Worm (Caenorhabditis elegans) whole organism, young adult: ENCODE data around the gene rbm-39.

ENCODE experiments used
- B0035.1 ChIP-seq: sonication (generic microtip); optimal IDR thresholded peaks from 2 replicates; lab custom pipeline; 2016; ENCODE audit warnings: missing genetic modification characterization, mild to moderate bottlenecking, missing compliant biosample characterization, missing genotype, missing genetic modification reagents
- C06A6.2 ChIP-seq: fragments of 200-800 bp; sonication (Bioruptor generic); conservative IDR thresholded peaks from 2 replicates; pipeline ENCODE4 v1.3.6; 2022; ENCODE audit warnings: missing genetic modification characterization, missing compliant biosample characterization
- D2030.7 ChIP-seq: fragments of 200-800 bp; sonication (Bioruptor generic); IDR thresholded peaks from 2 replicates; pipeline ENCODE4 v1.3.6; 2022; ENCODE audit warnings: missing genetic modification reagents, missing genetic modification characterization, missing compliant biosample characterization
- F33H1.4 ChIP-seq: fragments of 200-800 bp; sonication (Bioruptor generic); IDR thresholded peaks from 2 replicates; pipeline ENCODE4 v1.3.6; 2022; ENCODE audit warnings: missing genetic modification reagents, missing genetic modification characterization, missing compliant biosample characterization
- F39B2.1 ChIP-seq: fragments of 200-800 bp; sonication (Bioruptor generic); IDR thresholded peaks from 2 replicates; pipeline ENCODE4 v1.3.6; 2022; ENCODE audit warnings: missing genetic modification reagents, missing genetic modification characterization, missing compliant biosample characterization
- F52B5.7 ChIP-seq: sonication (generic microtip); optimal IDR thresholded peaks from 2 replicates; lab custom pipeline; 2016; ENCODE audit warnings: mild to moderate bottlenecking, missing genetic modification characterization, missing compliant biosample characterization
- F55B11.4 ChIP-seq: sonication (generic microtip); optimal IDR thresholded peaks from 2 replicates; lab custom pipeline; 2016; ENCODE audit warnings: missing compliant biosample characterization, missing genetic modification characterization, borderline replicate concordance; ENCODE audit not compliant: insufficient read depth
- F57A8.1 ChIP-seq: fragments of 200-800 bp; sonication (Bioruptor generic); optimal IDR thresholded peaks from 2 replicates; lab custom pipeline; 2018; ENCODE audit warnings: mild to moderate bottlenecking, missing genetic modification characterization, moderate library complexity, missing compliant biosample characterization
- K11D2.4 ChIP-seq: fragments of 200-800 bp; sonication (Bioruptor generic); IDR thresholded peaks from 2 replicates; pipeline ENCODE4 v1.3.6; 2022; ENCODE audit warnings: missing genetic modification reagents, missing genetic modification characterization, missing compliant biosample characterization
- Y56A3A.18 ChIP-seq: fragments of 200-800 bp; sonication (Bioruptor generic); IDR thresholded peaks from 2 replicates; pipeline ENCODE4 v1.3.6; 2022; ENCODE audit warnings: missing genetic modification reagents, missing genetic modification characterization, missing compliant biosample characterization
- Y79H2A.3 ChIP-seq: fragments of 200-800 bp; sonication (Bioruptor generic); conservative IDR thresholded peaks from 2 replicates; pipeline ENCODE4 v1.3.6; 2022; ENCODE audit warnings: missing genetic modification reagents, missing genetic modification characterization, missing compliant biosample characterization
- ZK185.1 ChIP-seq: sonication (generic microtip); optimal IDR thresholded peaks from 2 replicates; lab custom pipeline; 2016; ENCODE audit warnings: mild to moderate bottlenecking, missing genetic modification characterization, missing compliant biosample characterization; ENCODE audit not compliant: poor library complexity, severe bottlenecking
- attf-3 ChIP-seq: fragments of 200-800 bp; sonication (Bioruptor generic); conservative IDR thresholded peaks from 2 replicates; pipeline ENCODE4 v1.3.6; 2022; ENCODE audit warnings: missing genetic modification reagents, missing genetic modification characterization, missing compliant biosample characterization
- attf-5 ChIP-seq: fragments of 200-800 bp; sonication (Bioruptor generic); optimal IDR thresholded peaks from 2 replicates; lab custom pipeline; 2018; ENCODE audit warnings: mild to moderate bottlenecking, missing genetic modification characterization, missing compliant biosample characterization
- bed-1 ChIP-seq: fragments of 200-800 bp; sonication (Bioruptor generic); IDR thresholded peaks from 2 replicates; pipeline ENCODE4 v1.3.6; 2022; ENCODE audit warnings: missing genetic modification reagents, missing genetic modification characterization, missing compliant biosample characterization
- ceh-58 ChIP-seq: fragments of 200-800 bp; sonication (Bioruptor generic); IDR thresholded peaks from 2 replicates; pipeline ENCODE4 v1.3.6; 2022; ENCODE audit warnings: missing genetic modification characterization, missing compliant biosample characterization
- dox-1 ChIP-seq: fragments of 200-800 bp; sonication (Bioruptor generic); IDR thresholded peaks from 2 replicates; pipeline ENCODE4 v1.3.6; 2022; ENCODE audit warnings: missing genetic modification reagents, missing genetic modification characterization, missing compliant biosample characterization
- dpff-1 ChIP-seq: sonication (generic microtip); optimal IDR thresholded peaks from 2 replicates; lab custom pipeline; 2017; ENCODE audit warnings: mild to moderate bottlenecking, missing genetic modification characterization, missing compliant biosample characterization
- dpl-1 ChIP-seq: fragments of 150-350 bp; optimal IDR thresholded peaks from 2 replicates; lab custom pipeline; 2014; ENCODE audit warnings: missing biosample characterization, missing genetic modification reagents, missing genetic modification characterization
- egl-18 ChIP-seq: fragments of 200-800 bp; sonication (Bioruptor generic); IDR thresholded peaks from 2 replicates; pipeline ENCODE4 v1.3.6; 2022; ENCODE audit warnings: missing genetic modification reagents, missing genetic modification characterization, missing compliant biosample characterization
- egl-44 ChIP-seq: fragments of 200-800 bp; sonication (Bioruptor generic); IDR thresholded peaks from 2 replicates; pipeline ENCODE4 v1.3.6; 2022; ENCODE audit warnings: missing genetic modification reagents, missing genetic modification characterization, missing compliant biosample characterization
- him-1 ChIP-seq: sonication (generic microtip); optimal IDR thresholded peaks from 2 replicates; lab custom pipeline; 2016; ENCODE audit warnings: missing genotype, missing genetic modification reagents, missing genetic modification characterization, missing compliant biosample characterization
- hlh-12 ChIP-seq: sonication (generic microtip); optimal IDR thresholded peaks from 2 replicates; lab custom pipeline; 2016; ENCODE audit warnings: missing genetic modification characterization, missing compliant biosample characterization
- hlh-26 ChIP-seq: fragments of 200-800 bp; sonication (Bioruptor generic); conservative IDR thresholded peaks from 2 replicates; pipeline ENCODE4 v1.3.6; 2022; ENCODE audit warnings: missing genetic modification reagents, missing genetic modification characterization, missing compliant biosample characterization
- hmg-1.2 ChIP-seq: fragments of 200-800 bp; sonication (Bioruptor generic); IDR thresholded peaks from 2 replicates; pipeline ENCODE4 v1.3.6; 2022; ENCODE audit warnings: missing genetic modification reagents, missing genetic modification characterization, missing compliant biosample characterization
- hrde-1 ChIP-seq: sonication (generic microtip); optimal IDR thresholded peaks from 2 replicates; lab custom pipeline; 2016; ENCODE audit warnings: missing genetic modification characterization, mild to moderate bottlenecking, missing compliant biosample characterization, moderate library complexity, missing genotype, missing genetic modification reagents, borderline replicate concordance
- hsf-1 ChIP-seq: fragments of 200-800 bp; sonication (Bioruptor generic); IDR thresholded peaks from 2 replicates; pipeline ENCODE4 v1.3.6; 2022; ENCODE audit warnings: missing genetic modification reagents, missing genetic modification characterization, missing compliant biosample characterization
- let-607 ChIP-seq, 2 experiments: fragments of 200-800 bp in 1 of 2; sonication (Bioruptor generic) in 1 of 2; sonication (generic microtip) in 1 of 2; optimal IDR thresholded peaks; 2 replicates each; lab custom pipeline; 2016 to 2018; ENCODE audit warnings: mild to moderate bottlenecking in 2 of 2, missing compliant biosample characterization in 2 of 2, missing genetic modification characterization in 2 of 2, moderate library complexity in 2 of 2, missing genotype in 1 of 2
- lin-26 ChIP-seq: fragments of 200-800 bp; sonication (Bioruptor generic); IDR thresholded peaks from 2 replicates; pipeline ENCODE4 v1.3.6; 2022; ENCODE audit warnings: missing genetic modification reagents, missing genetic modification characterization, missing compliant biosample characterization
- madf-3 ChIP-seq: fragments of 200-800 bp; sonication (Bioruptor generic); IDR thresholded peaks from 2 replicates; pipeline ENCODE4 v1.3.6; 2022; ENCODE audit warnings: missing genetic modification reagents, missing genetic modification characterization, missing compliant biosample characterization
- madf-8 ChIP-seq: fragments of 200-800 bp; sonication (Bioruptor generic); conservative IDR thresholded peaks from 2 replicates; pipeline ENCODE4 v1.3.6; 2022; ENCODE audit warnings: missing genetic modification reagents, missing genetic modification characterization, missing compliant biosample characterization
- nfya-1 ChIP-seq: sonication (generic microtip); optimal IDR thresholded peaks from 2 replicates; lab custom pipeline; 2017; ENCODE audit warnings: antibody characterized with exemption, missing compliant biosample characterization, missing genetic modification characterization, borderline replicate concordance; ENCODE audit not compliant: insufficient read depth
- nfya-2 ChIP-seq: fragments of 200-800 bp; sonication (Bioruptor generic); IDR thresholded peaks from 2 replicates; pipeline ENCODE4 v1.3.6; 2022; ENCODE audit warnings: missing genetic modification reagents, missing genetic modification characterization, missing compliant biosample characterization
- nhr-120 ChIP-seq: fragments of 200-800 bp; sonication (Bioruptor generic); IDR thresholded peaks from 2 replicates; pipeline ENCODE4 v1.3.6; 2022; ENCODE audit warnings: missing genetic modification characterization, missing compliant biosample characterization
- nhr-80 ChIP-seq: sonication (generic microtip); optimal IDR thresholded peaks from 2 replicates; lab custom pipeline; 2016; ENCODE audit warnings: missing genetic modification characterization, missing compliant biosample characterization
- pha-4 ChIP-seq: fragments of 150-350 bp; sonication (generic microtip); optimal IDR thresholded peaks from 2 replicates; lab custom pipeline; 2014; ENCODE audit warnings: missing biosample characterization, missing genetic modification reagents, missing genetic modification characterization
- rcor-1 ChIP-seq: fragments of 200-800 bp; sonication (Bioruptor generic); IDR thresholded peaks from 2 replicates; pipeline ENCODE4 v1.3.6; 2022; ENCODE audit warnings: missing genetic modification reagents, missing genetic modification characterization, missing compliant biosample characterization
- rec-8 ChIP-seq, 2 experiments: sonication (generic microtip); optimal IDR thresholded peaks; 2 replicates each; lab custom pipeline; 2016; ENCODE audit warnings: mild to moderate bottlenecking in 2 of 2, missing genetic modification characterization in 2 of 2, missing genetic modification reagents in 2 of 2, missing genotype in 2 of 2, missing biosample characterization in 1 of 2, missing compliant biosample characterization in 1 of 2, moderate library complexity in 1 of 2
- sdz-38 ChIP-seq: sonication (generic microtip); optimal IDR thresholded peaks from 2 replicates; lab custom pipeline; 2016; ENCODE audit warnings: missing genotype, missing genetic modification characterization, missing compliant biosample characterization
- snpc-1.3 ChIP-seq: sonication (generic microtip); optimal IDR thresholded peaks from 2 replicates; lab custom pipeline; 2017; ENCODE audit warnings: missing genetic modification characterization, mild to moderate bottlenecking, missing compliant biosample characterization, antibody characterized with exemption, moderate library complexity, missing genotype, missing genetic modification reagents; ENCODE audit not compliant: insufficient read depth
- snpc-3.4 ChIP-seq: sonication (generic microtip); optimal IDR thresholded peaks from 2 replicates; lab custom pipeline; 2017; ENCODE audit warnings: missing genetic modification characterization, mild to moderate bottlenecking, missing compliant biosample characterization, antibody characterized with exemption, moderate library complexity, missing genotype, missing genetic modification reagents
- snpc-4 ChIP-seq, 5 experiments: fragments of 150-350 bp in 1 of 5; sonication (generic microtip) in 4 of 5; optimal IDR thresholded peaks; 2 replicates each; lab custom pipeline; 2014 to 2018; ENCODE audit warnings: missing genetic modification characterization in 5 of 5, missing biosample characterization in 3 of 5, antibody characterized with exemption in 2 of 5, mild to moderate bottlenecking in 2 of 5, missing compliant biosample characterization in 2 of 5, missing genotype in 2 of 5, moderate library complexity in 2 of 5, missing genetic modification reagents in 1 of 5
- tlf-1 ChIP-seq: fragments of 200-800 bp; sonication (Bioruptor generic); optimal IDR thresholded peaks from 2 replicates; lab custom pipeline; 2018; ENCODE audit warnings: mild to moderate bottlenecking, missing genetic modification characterization, missing compliant biosample characterization
- unc-62 ChIP-seq: fragments of 150-350 bp; optimal IDR thresholded peaks from 2 replicates; lab custom pipeline; 2014; ENCODE audit warnings: missing biosample characterization, missing genetic modification reagents, missing genetic modification characterization
- xnd-1 ChIP-seq: sonication (generic microtip); optimal IDR thresholded peaks from 2 replicates; lab custom pipeline; 2016; ENCODE audit warnings: missing genotype, missing genetic modification reagents, missing genetic modification characterization, missing compliant biosample characterization
- ztf-22 ChIP-seq: fragments of 200-800 bp; sonication (Bioruptor generic); optimal IDR thresholded peaks from 2 replicates; lab custom pipeline; 2018; ENCODE audit warnings: mild to moderate bottlenecking, missing genetic modification characterization, moderate library complexity, missing compliant biosample characterization
- ztf-6 ChIP-seq: fragments of 200-800 bp; sonication (Bioruptor generic); IDR thresholded peaks from 2 replicates; pipeline ENCODE4 v1.3.6; 2022; ENCODE audit warnings: missing genetic modification reagents, missing genetic modification characterization, missing compliant biosample characterization

Gene rbm-39

ce11 chrIV:1012447-1012846 lies at the start of gene rbm-39 (continued):
- TF ChIP-seq pha-4 (tag; lab: Kevin White, UChicago) = no peak
- no peak for TF ChIP-seq snpc-4 (GFP tag; optimal IDR thresholded peaks at IDR 0.05; lab: Kevin White, UChicago)
- TF ChIP-seq snpc-4 (tag; optimal IDR thresholded peaks at IDR 0.05; lab: Kevin White, UChicago) = peak; percentile 58 to 69 (median 62)
- TF ChIP-seq rec-8 (tag; optimal IDR thresholded peaks at IDR 0.05; lab: Kevin White, UChicago) = no peak
- no peak for TF ChIP-seq nfya-1 (tag; lab: Kevin White, UChicago)
- no peak for TF ChIP-seq B0035.1
- TF ChIP-seq attf-3 (GFP tag; lab: Robert Waterston, UW) = peak; percentile 74
- TF ChIP-seq bed-1 (GFP tag; lab: Robert Waterston, UW) = no peak
- TF ChIP-seq ceh-58 = no peak
- peak in 1 of 2 experiments; percentile 13 for TF ChIP-seq let-607 (tag; optimal IDR thresholded peaks at IDR 0.05; lab: Kevin White, UChicago)
- TF ChIP-seq Y79H2A.3 (GFP tag; lab: Robert Waterston, UW) = peak; percentile 83
- TF ChIP-seq dpl-1 (GFP tag; lab: Kevin White, UChicago) = peak; percentile 54
- TF ChIP-seq ZK185.1 (tag; lab: Kevin White, UChicago) = no peak
- peak; percentile 23; the same call in 1 of the 2 replicates for TF ChIP-seq madf-8 (GFP tag; lab: Robert Waterston, UW)
- no peak for TF ChIP-seq F52B5.7
- peak; percentile 22 for TF ChIP-seq hrde-1 (tag; lab: Kevin White, UChicago)
- TF ChIP-seq lin-26 (GFP tag; lab: Robert Waterston, UW) = no peak
- TF ChIP-seq nhr-120 (GFP tag; lab: Robert Waterston, UW) = no peak
- TF ChIP-seq tlf-1 (GFP tag; lab: Kevin White, UChicago) = peak; percentile 73
- no peak for TF ChIP-seq F55B11.4 (tag; lab: Kevin White, UChicago)
- TF ChIP-seq F39B2.1 (GFP tag; lab: Robert Waterston, UW) = no peak
- peak; percentile 88 for TF ChIP-seq dox-1 (GFP tag; lab: Robert Waterston, UW)
- peak; percentile 98 for TF ChIP-seq F33H1.4 (GFP tag; lab: Robert Waterston, UW)
- TF ChIP-seq hlh-12 (tag; lab: Kevin White, UChicago) = no peak
- TF ChIP-seq hmg-1.2 (GFP tag; lab: Robert Waterston, UW) = peak; percentile 71
- no peak for TF ChIP-seq him-1 (tag; lab: Kevin White, UChicago)
- TF ChIP-seq egl-44 (GFP tag; lab: Robert Waterston, UW) = no peak
- no peak for TF ChIP-seq nfya-2 (GFP tag; lab: Robert Waterston, UW)
- TF ChIP-seq D2030.7 (GFP tag; lab: Robert Waterston, UW) = peak; percentile 79
- no peak for TF ChIP-seq Y56A3A.18 (GFP tag; lab: Robert Waterston, UW)
- 0 out of 2 replicates have a peak, but pooled peaks have one; percentile 23 for TF ChIP-seq rcor-1 (GFP tag; lab: Robert Waterston, UW)
- 0 out of 2 replicates have a peak, but pooled peaks have one; percentile 29 for TF ChIP-seq C06A6.2 (GFP tag; lab: Robert Waterston, UW)
- peak; percentile 100 for TF ChIP-seq madf-3
- peak; percentile 90 for TF ChIP-seq attf-5
- TF ChIP-seq ztf-6 = no peak
- TF ChIP-seq ztf-22 = no peak
- TF ChIP-seq dpff-1 (tag; lab: Kevin White, UChicago) = no peak
- peak; percentile 77 for TF ChIP-seq snpc-3.4 (tag; lab: Kevin White, UChicago)
- TF ChIP-seq F57A8.1 (GFP tag; lab: Kevin White, UChicago) = no peak
- TF ChIP-seq nhr-80 (tag; lab: Kevin White, UChicago) = no peak
- TF ChIP-seq xnd-1 (tag; lab: Kevin White, UChicago) = peak; percentile 61
- TF ChIP-seq egl-18 = no peak
- TF ChIP-seq hlh-26 (GFP tag; lab: Robert Waterston, UW) = no peak
- TF ChIP-seq sdz-38 (tag; lab: Kevin White, UChicago) = no peak
- peak; percentile 63 for TF ChIP-seq snpc-1.3 (tag; lab: Kevin White, UChicago)
- 0 out of 2 replicates have a peak, but pooled peaks have one; percentile 49 for TF ChIP-seq K11D2.4
- peak; percentile 33; the same call in 1 of the 2 replicates for TF ChIP-seq hsf-1 (GFP tag; lab: Robert Waterston, UW)
- TF ChIP-seq unc-62 = no peak
